Worm (Caenorhabditis elegans): Measurements from ENCODE around the gene srv-4.

- TF ChIP-seq lin-13 (GFP tag; optimal IDR thresholded peaks at IDR 0.05) = no peak
- TF ChIP-seq unc-62 (GFP tag; optimal IDR thresholded peaks at IDR 0.05) = no peak
- TF ChIP-seq snpc-4 (tag; optimal IDR thresholded peaks at IDR 0.05) = no peak
- no peak for TF ChIP-seq unc-39 (tag; optimal IDR thresholded peaks at IDR 0.05)
- no peak for TF ChIP-seq nhr-23 (tag; optimal IDR thresholded peaks at IDR 0.05)
- no peak for TF ChIP-seq mab-5 (tag; optimal IDR thresholded peaks at IDR 0.05)
- TF ChIP-seq blmp-1 (tag; optimal IDR thresholded peaks at IDR 0.05; ENCODE audit: insufficient read depth) = no peak
- no peak for TF ChIP-seq lin-39 (tag; optimal IDR thresholded peaks at IDR 0.05)
- no peak for TF ChIP-seq nhr-6 (tag; optimal IDR thresholded peaks at IDR 0.05)
Measured at ce11 chrIV:4289267-4289666, 1.0 kb upstream of the srv-4 start, which contains the start of gene F15E6.5.
